Fruit fly (Drosophila melanogaster) whole organism, embryonic: ENCODE data around the gene DAAM.
A peak's percentile ranks its signal among the peaks of the same experiment; 100 is the strongest.

Source experiments
- Atf6 ChIP-seq: fragments of 200-800 bp; sonication (Bioruptor generic); IDR thresholded peaks from 2 replicates; pipeline ENCODE4 v1.3.6; 2022; ENCODE audit warnings: missing biosample characterization, missing genetic modification characterization
- BtbVII ChIP-seq: fragments of 200-800 bp; sonication (Bioruptor generic); optimal IDR thresholded peaks from 3 replicates; lab custom pipeline; 2017; ENCODE audit warnings: missing biosample characterization, mild to moderate bottlenecking, missing genetic modification characterization
- CG12659 ChIP-seq: fragments of 200-800 bp; sonication (Bioruptor generic); optimal IDR thresholded peaks from 3 replicates; lab custom pipeline; 2017; ENCODE audit warnings: mild to moderate bottlenecking, missing biosample characterization, missing genetic modification reagents, missing genetic modification characterization
- CG12744 ChIP-seq: fragments of 200-800 bp; sonication (Bioruptor generic); optimal IDR thresholded peaks from 2 replicates; lab custom pipeline; 2016; ENCODE audit warnings: missing biosample characterization, missing genetic modification characterization
- CG13424 ChIP-seq: fragments of 200-800 bp; sonication (Bioruptor generic); optimal IDR thresholded peaks from 2 replicates; lab custom pipeline; 2019; ENCODE audit warnings: missing biosample characterization, mild to moderate bottlenecking, missing genetic modification characterization, moderate library complexity
- CG13624 ChIP-seq: fragments of 200-800 bp; sonication (Bioruptor generic); optimal IDR thresholded peaks from 2 replicates; lab custom pipeline; 2016; ENCODE audit warnings: missing biosample characterization, missing genetic modification characterization
- CG1529 ChIP-seq: fragments of 200-800 bp; sonication (Bioruptor generic); optimal IDR thresholded peaks from 3 replicates; lab custom pipeline; 2018; ENCODE audit warnings: missing biosample characterization, missing genetic modification characterization
- CG16779 ChIP-seq: fragments of 200-800 bp; sonication (Bioruptor generic); IDR thresholded peaks from 2 replicates; pipeline ENCODE4 v1.3.6; 2022; ENCODE audit warnings: missing biosample characterization, missing genetic modification characterization
- CG2202 ChIP-seq: fragments of 200-800 bp; sonication (Bioruptor generic); optimal IDR thresholded peaks from 2 replicates; lab custom pipeline; 2018; ENCODE audit warnings: missing biosample characterization, mild to moderate bottlenecking, missing genetic modification characterization
- CG30020 ChIP-seq: fragments of 200-800 bp; optimal IDR thresholded peaks from 2 replicates; lab custom pipeline; 2019; ENCODE audit warnings: missing biosample characterization, mild to moderate bottlenecking, missing genetic modification characterization, moderate library complexity
- CG34376 ChIP-seq: fragments of 200-800 bp; sonication (Bioruptor generic); optimal IDR thresholded peaks from 2 replicates; lab custom pipeline; 2018; ENCODE audit warnings: missing biosample characterization, mild to moderate bottlenecking, missing genetic modification characterization
- CG34422 ChIP-seq: fragments of 200-800 bp; sonication (Bioruptor generic); IDR thresholded peaks from 3 replicates; pipeline ENCODE4 v1.3.6; 2022; ENCODE audit warnings: missing biosample characterization, missing genetic modification characterization
- CG3838 ChIP-seq: fragments of 200-800 bp; sonication (Bioruptor generic); optimal IDR thresholded peaks from 3 replicates; lab custom pipeline; 2016; ENCODE audit warnings: missing biosample characterization, missing genetic modification characterization
- CG3995 ChIP-seq: fragments of 200-800 bp; sonication (Bioruptor generic); optimal IDR thresholded peaks from 3 replicates; lab custom pipeline; 2016; ENCODE audit warnings: missing biosample characterization, missing genetic modification characterization
- CG4282 ChIP-seq: fragments of 200-800 bp; sonication (Bioruptor generic); optimal IDR thresholded peaks from 2 replicates; lab custom pipeline; 2016; ENCODE audit warnings: missing biosample characterization, missing genetic modification characterization
- CG4360 ChIP-seq: fragments of 200-800 bp; sonication (Bioruptor generic); IDR thresholded peaks from 2 replicates; pipeline ENCODE4 v1.3.6; 2022; ENCODE audit warnings: missing biosample characterization, missing genetic modification characterization
- CG4617 ChIP-seq: fragments of 200-800 bp; sonication (Bioruptor generic); optimal IDR thresholded peaks from 3 replicates; lab custom pipeline; 2016; ENCODE audit warnings: missing biosample characterization, missing genetic modification characterization, borderline replicate concordance
- CG6683 ChIP-seq: fragments of 200-800 bp; sonication (Bioruptor generic); optimal IDR thresholded peaks from 2 replicates; lab custom pipeline; 2017; ENCODE audit warnings: missing biosample characterization, mild to moderate bottlenecking, missing genetic modification characterization, missing genetic modification reagents
- CG7372 ChIP-seq: fragments of 200-800 bp; sonication (Bioruptor generic); IDR thresholded peaks from 2 replicates; pipeline ENCODE4 v1.3.6; 2022; ENCODE audit warnings: missing biosample characterization, missing genetic modification characterization
- CG7928 ChIP-seq: fragments of 200-800 bp; sonication (Bioruptor generic); optimal IDR thresholded peaks from 2 replicates; lab custom pipeline; 2017; ENCODE audit warnings: missing biosample characterization, mild to moderate bottlenecking, missing genetic modification characterization
- CG7987 ChIP-seq: fragments of 200-800 bp; sonication (Bioruptor generic); optimal IDR thresholded peaks from 2 replicates; lab custom pipeline; 2018; ENCODE audit warnings: missing biosample characterization, mild to moderate bottlenecking, missing genetic modification characterization, moderate library complexity
- CG8359 ChIP-seq: fragments of 200-800 bp; sonication (Bioruptor generic); optimal IDR thresholded peaks from 2 replicates; lab custom pipeline; 2017; ENCODE audit warnings: missing biosample characterization, mild to moderate bottlenecking, missing genetic modification characterization, borderline replicate concordance
- CG8944 ChIP-seq: fragments of 200-800 bp; sonication (Bioruptor generic); optimal IDR thresholded peaks from 3 replicates; lab custom pipeline; 2016; ENCODE audit warnings: missing biosample characterization, missing genetic modification characterization
- CG9215 ChIP-seq: fragments of 200-800 bp; sonication (Bioruptor generic); IDR thresholded peaks from 2 replicates; pipeline ENCODE4 v1.3.6; 2022; ENCODE audit warnings: missing biosample characterization, missing genetic modification characterization
- Camta ChIP-seq: fragments of 200-800 bp; sonication (Bioruptor generic); optimal IDR thresholded peaks from 2 replicates; lab custom pipeline; 2016; ENCODE audit warnings: missing biosample characterization, missing genetic modification characterization
- Dad ChIP-seq: fragments of 200-800 bp; sonication (Bioruptor generic); optimal IDR thresholded peaks from 3 replicates; lab custom pipeline; 2016; ENCODE audit warnings: missing biosample characterization, missing genetic modification characterization
- Doc2 ChIP-seq: fragments of 200-800 bp; sonication (Bioruptor generic); IDR thresholded peaks from 2 replicates; pipeline ENCODE4 v1.3.6; 2022; ENCODE audit warnings: missing biosample characterization, missing genetic modification characterization
- Ets97D ChIP-seq: fragments of 200-800 bp; sonication (Bioruptor generic); optimal IDR thresholded peaks from 3 replicates; lab custom pipeline; 2016; ENCODE audit warnings: missing biosample characterization, missing genetic modification characterization
- Fer1 ChIP-seq: fragments of 200-800 bp; sonication (Bioruptor generic); optimal IDR thresholded peaks from 2 replicates; lab custom pipeline; 2017; ENCODE audit warnings: missing biosample characterization, mild to moderate bottlenecking, missing genetic modification characterization
- MESR4 ChIP-seq: fragments of 200-800 bp; sonication (Bioruptor generic); optimal IDR thresholded peaks from 2 replicates; lab custom pipeline; 2018; ENCODE audit warnings: missing biosample characterization, mild to moderate bottlenecking, missing genetic modification characterization, moderate library complexity
- NfI ChIP-seq: fragments of 200-800 bp; sonication (Bioruptor generic); optimal IDR thresholded peaks from 3 replicates; lab custom pipeline; 2018; ENCODE audit warnings: missing biosample characterization, mild to moderate bottlenecking, missing genetic modification characterization, moderate library complexity
- Rfx ChIP-seq: fragments of 200-800 bp; sonication (Bioruptor generic); IDR thresholded peaks from 2 replicates; pipeline ENCODE4 v1.3.6; 2022; ENCODE audit warnings: missing biosample characterization, missing genetic modification characterization
- Vsx1 ChIP-seq: fragments of 200-800 bp; sonication (Bioruptor generic); optimal IDR thresholded peaks from 2 replicates; lab custom pipeline; 2017; ENCODE audit warnings: missing biosample characterization, mild to moderate bottlenecking, missing genetic modification characterization, missing genetic modification reagents
- Xbp1 ChIP-seq: fragments of 200-800 bp; sonication (Bioruptor generic); optimal IDR thresholded peaks from 3 replicates; lab custom pipeline; 2016; ENCODE audit warnings: missing biosample characterization, mild to moderate bottlenecking, missing genetic modification characterization
- amos ChIP-seq: fragments of 200-800 bp; sonication (Bioruptor generic); IDR thresholded peaks from 2 replicates; pipeline ENCODE4 v1.3.6; 2022; ENCODE audit warnings: missing biosample characterization, missing genetic modification characterization; ENCODE audit not compliant: partially characterized antibody
- br ChIP-seq: fragments of >200 bp; optimal IDR thresholded peaks from 2 replicates; lab custom pipeline; 2017
- chm ChIP-seq: fragments of 200-800 bp; sonication (Bioruptor generic); IDR thresholded peaks from 2 replicates; pipeline ENCODE4 v1.3.6; 2022; ENCODE audit warnings: missing biosample characterization, missing genetic modification characterization
- dimm ChIP-seq: fragments of 200-800 bp; sonication (Bioruptor generic); IDR thresholded peaks from 2 replicates; pipeline ENCODE4 v1.3.6; 2022; ENCODE audit warnings: missing biosample characterization, missing genetic modification characterization
- dpn ChIP-seq, 2 experiments: fragments of 200-800 bp; sonication (Bioruptor generic); optimal IDR thresholded peaks; 3 replicates each; lab custom pipeline; 2016; ENCODE audit warnings: missing biosample characterization in 2 of 2, missing genetic modification characterization in 2 of 2
- emc ChIP-seq: fragments of 200-800 bp; sonication (Bioruptor generic); optimal IDR thresholded peaks from 2 replicates; lab custom pipeline; 2016; ENCODE audit warnings: missing biosample characterization, missing genetic modification characterization
- gce ChIP-seq: fragments of 200-800 bp; sonication (Bioruptor generic); IDR thresholded peaks from 3 replicates; pipeline ENCODE4 v1.3.6; 2022; ENCODE audit warnings: missing biosample characterization, missing genetic modification characterization
- gcm2 ChIP-seq: fragments of 200-800 bp; sonication (Bioruptor generic); optimal IDR thresholded peaks from 2 replicates; lab custom pipeline; 2016; ENCODE audit warnings: missing biosample characterization, missing genetic modification characterization
- gfzf ChIP-seq: fragments of 200-800 bp; sonication (Bioruptor generic); optimal IDR thresholded peaks from 2 replicates; lab custom pipeline; 2016; ENCODE audit warnings: missing biosample characterization, mild to moderate bottlenecking, missing genetic modification characterization, moderate library complexity
- grau ChIP-seq: fragments of 200-800 bp; optimal IDR thresholded peaks from 3 replicates; lab custom pipeline; 2019; ENCODE audit warnings: missing biosample characterization, mild to moderate bottlenecking, missing genetic modification characterization, moderate library complexity
- kah ChIP-seq: fragments of 200-800 bp; sonication (Bioruptor generic); optimal IDR thresholded peaks from 2 replicates; lab custom pipeline; 2018; ENCODE audit warnings: missing biosample characterization, mild to moderate bottlenecking, missing genetic modification characterization
- lov ChIP-seq, 2 experiments: fragments of 200-800 bp in 1 of 2; fragments of >200 bp in 1 of 2; sonication (Bioruptor generic) in 1 of 2; IDR thresholded peaks in 1 of 2; optimal IDR thresholded peaks in 1 of 2; 2 replicates in 1 of 2; 3 replicates in 1 of 2; pipeline versions ENCODE4 v1.3.6 to Lab custom; 2017 to 2022; ENCODE audit warnings: missing biosample characterization in 1 of 2, missing genetic modification characterization in 1 of 2
- org-1 ChIP-seq: fragments of 200-800 bp; sonication (Bioruptor generic); optimal IDR thresholded peaks from 2 replicates; lab custom pipeline; 2017; ENCODE audit warnings: missing biosample characterization, missing genetic modification characterization
- pnt ChIP-seq: fragments of 200-800 bp; sonication (Bioruptor generic); optimal IDR thresholded peaks from 3 replicates; lab custom pipeline; 2016; ENCODE audit warnings: missing biosample characterization, missing genetic modification characterization
- row ChIP-seq: fragments of 200-800 bp; sonication (Bioruptor generic); IDR thresholded peaks from 3 replicates; pipeline ENCODE4 v1.3.6; 2022; ENCODE audit warnings: missing biosample characterization, missing genetic modification characterization
- run ChIP-seq: fragments of 200-800 bp; sonication (Bioruptor generic); optimal IDR thresholded peaks from 3 replicates; lab custom pipeline; 2018; ENCODE audit warnings: missing biosample characterization, mild to moderate bottlenecking, missing genetic modification characterization
- seq ChIP-seq: fragments of 200-800 bp; sonication (Bioruptor generic); IDR thresholded peaks from 2 replicates; pipeline ENCODE4 v1.3.6; 2022; ENCODE audit warnings: missing biosample characterization, missing genetic modification characterization
- slou ChIP-seq: fragments of 200-800 bp; sonication (Bioruptor generic); optimal IDR thresholded peaks from 3 replicates; lab custom pipeline; 2016; ENCODE audit warnings: missing biosample characterization, missing genetic modification characterization

The DAAM gene

DNA sequence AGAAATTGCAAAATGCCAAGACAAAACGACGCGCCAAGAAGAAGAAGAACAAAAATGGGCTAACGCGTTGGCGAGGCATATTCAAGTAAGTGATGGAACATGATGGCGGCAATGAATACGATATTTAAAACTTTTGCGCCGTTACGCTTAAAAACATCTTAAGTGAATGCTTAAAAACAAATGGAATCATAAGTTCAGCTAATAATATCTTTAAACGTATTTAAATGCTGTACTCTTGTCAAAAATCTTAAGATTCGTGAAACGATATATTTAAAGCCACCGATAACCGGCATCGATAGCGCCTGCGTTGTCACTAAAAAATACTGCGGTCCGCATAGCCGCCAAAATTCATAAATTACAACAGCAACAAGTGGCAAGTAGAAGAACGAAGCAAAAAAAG lies 82.3 kb downstream of the DAAM start, which contains the start of gene CG11403 (continued):
- no peak for TF ChIP-seq CG7987 (GFP tag; lab: Kevin White, UChicago)
- peak; percentile 73 for TF ChIP-seq amos (GFP tag; lab: Robert Waterston, UW)
- TF ChIP-seq pnt (GFP tag; lab: Kevin White, UChicago) = no peak
- no peak for TF ChIP-seq Atf6 (GFP tag; lab: Robert Waterston, UW)
- TF ChIP-seq CG34422 (GFP tag; lab: Robert Waterston, UW) = no peak
- TF ChIP-seq Camta = no peak
- no peak for TF ChIP-seq CG4360 (GFP tag; lab: Robert Waterston, UW)
- TF ChIP-seq CG7372 (GFP tag; lab: Robert Waterston, UW) = no peak
- TF ChIP-seq CG13424 (tag; lab: Kevin White, UChicago) = peak; percentile 3
- no peak for TF ChIP-seq br (lab: Kevin White, UChicago)
- TF ChIP-seq MESR4 (GFP tag; lab: Kevin White, UChicago) = no peak
- TF ChIP-seq Vsx1 (GFP tag; lab: Kevin White, UChicago) = no peak
- TF ChIP-seq CG3838 = no peak
- no peak for TF ChIP-seq CG9215
- no peak for TF ChIP-seq CG34376
- no peak for TF ChIP-seq dimm (GFP tag; lab: Robert Waterston, UW)
- peak; percentile 87 for TF ChIP-seq kah (GFP tag; lab: Kevin White, UChicago)
- no peak for TF ChIP-seq CG1529 (GFP tag; lab: Kevin White, UChicago)
- peak in 1 of 2 experiments; percentile 2 for TF ChIP-seq dpn (GFP tag; optimal IDR thresholded peaks at IDR 0.05; lab: Kevin White, UChicago)
- no peak for TF ChIP-seq seq
- no peak; the same call in 1 of the 2 replicates for TF ChIP-seq Rfx (GFP tag; lab: Robert Waterston, UW)
- TF ChIP-seq gcm2 (GFP tag; lab: Kevin White, UChicago) = no peak
- TF ChIP-seq CG2202 (tag; lab: Kevin White, UChicago) = no peak
- TF ChIP-seq CG12744 (GFP tag; lab: Kevin White, UChicago) = no peak
- TF ChIP-seq Doc2 (GFP tag; lab: Robert Waterston, UW) = no peak
- no peak for TF ChIP-seq slou (GFP tag; lab: Kevin White, UChicago)
- peak; percentile 49 for TF ChIP-seq CG7928 (GFP tag; lab: Kevin White, UChicago)
- TF ChIP-seq run (tag; lab: Kevin White, UChicago) = no peak
- TF ChIP-seq BtbVII (GFP tag; lab: Kevin White, UChicago) = no peak
- peak; percentile 58 for TF ChIP-seq Ets97D (GFP tag; lab: Kevin White, UChicago)
- no peak for TF ChIP-seq CG30020 (tag; lab: Kevin White, UChicago)
- peak; percentile 43 for TF ChIP-seq CG13624
- TF ChIP-seq grau (tag; lab: Kevin White, UChicago) = peak; percentile 14
- no peak for TF ChIP-seq gce (GFP tag; lab: Robert Waterston, UW)
- TF ChIP-seq org-1 (GFP tag; lab: Kevin White, UChicago) = no peak
- TF ChIP-seq Dad (GFP tag; lab: Kevin White, UChicago) = no peak
- no peak for TF ChIP-seq CG16779 (GFP tag; lab: Robert Waterston, UW)
- TF ChIP-seq CG12659 = peak; percentile 32
- no peak for TF ChIP-seq CG8359
- no peak for TF ChIP-seq CG4282 (GFP tag; lab: Kevin White, UChicago)
- no peak for TF ChIP-seq CG6683 (GFP tag; lab: Kevin White, UChicago)
- TF ChIP-seq lov (optimal IDR thresholded peaks at IDR 0.05; lab: Kevin White, UChicago) = no peak
- no peak for TF ChIP-seq lov (GFP tag; IDR thresholded peaks at IDR 0.05; lab: Robert Waterston, UW)
- TF ChIP-seq Xbp1 (GFP tag; lab: Kevin White, UChicago) = no peak
- TF ChIP-seq Fer1 (GFP tag; lab: Kevin White, UChicago) = no peak
- peak; percentile 91 for TF ChIP-seq gfzf (GFP tag; lab: Kevin White, UChicago)
- no peak for TF ChIP-seq CG8944 (GFP tag; lab: Kevin White, UChicago)
- TF ChIP-seq chm (GFP tag; lab: Robert Waterston, UW) = no peak
- no peak for TF ChIP-seq CG3995 (GFP tag; lab: Kevin White, UChicago)
- TF ChIP-seq row (GFP tag; lab: Robert Waterston, UW) = peak; percentile 60
- TF ChIP-seq NfI = no peak
- TF ChIP-seq CG4617 (GFP tag; lab: Kevin White, UChicago) = peak; percentile 15
- TF ChIP-seq emc (GFP tag; lab: Kevin White, UChicago) = no peak
